Worm (Caenorhabditis elegans) whole organism, mixed stage, embryonic: ENCODE results near the gene daf-22.

Experiments used
- M03D4.4 ChIP-seq: sonication (generic microtip); optimal IDR thresholded peaks from 2 replicates; lab custom pipeline; 2017; ENCODE audit warnings: mild to moderate bottlenecking, missing genetic modification characterization, missing compliant biosample characterization
- bed-3 ChIP-seq: fragments of 200-800 bp; sonication (Bioruptor generic); optimal IDR thresholded peaks from 3 replicates; lab custom pipeline; 2018; ENCODE audit warnings: mild to moderate bottlenecking, missing genetic modification characterization, moderate library complexity, missing compliant biosample characterization
- ceh-39 ChIP-seq: fragments of 150-350 bp; optimal IDR thresholded peaks from 2 replicates; lab custom pipeline; 2014; ENCODE audit warnings: missing biosample characterization, missing genetic modification characterization
- ceh-43 ChIP-seq: fragments of 200-800 bp; sonication (Bioruptor generic); optimal IDR thresholded peaks from 2 replicates; lab custom pipeline; 2018; ENCODE audit warnings: mild to moderate bottlenecking, missing genetic modification characterization, moderate library complexity, missing compliant biosample characterization
- ceh-83 ChIP-seq: fragments of 200-800 bp; sonication (Bioruptor generic); optimal IDR thresholded peaks from 2 replicates; lab custom pipeline; 2018; ENCODE audit warnings: mild to moderate bottlenecking, missing genetic modification characterization, missing compliant biosample characterization
- ces-1 ChIP-seq: fragments of 150-350 bp; optimal IDR thresholded peaks from 2 replicates; lab custom pipeline; 2014; ENCODE audit warnings: missing biosample characterization, missing genetic modification reagents, missing genetic modification characterization
- cnd-1 ChIP-seq: fragments of 200-800 bp; sonication (Bioruptor generic); optimal IDR thresholded peaks from 2 replicates; lab custom pipeline; 2018; ENCODE audit warnings: mild to moderate bottlenecking, missing genetic modification characterization, missing compliant biosample characterization
- drap-1 ChIP-seq: fragments of 200-800 bp; sonication (Bioruptor generic); optimal IDR thresholded peaks from 3 replicates; lab custom pipeline; 2018; ENCODE audit warnings: mild to moderate bottlenecking, missing genetic modification characterization, missing compliant biosample characterization
- elt-1 ChIP-seq: sonication (generic microtip); optimal IDR thresholded peaks from 2 replicates; lab custom pipeline; 2017; ENCODE audit warnings: missing genetic modification characterization, mild to moderate bottlenecking, missing compliant biosample characterization, antibody characterized with exemption, moderate library complexity, borderline replicate concordance; ENCODE audit not compliant: insufficient read depth
- flh-1 ChIP-seq: fragments of 200-800 bp; sonication (Bioruptor generic); optimal IDR thresholded peaks from 2 replicates; lab custom pipeline; 2018; ENCODE audit warnings: mild to moderate bottlenecking, missing genetic modification characterization, moderate library complexity, missing compliant biosample characterization
- ham-2 ChIP-seq: fragments of 200-800 bp; sonication (Bioruptor generic); optimal IDR thresholded peaks from 2 replicates; lab custom pipeline; 2018; ENCODE audit warnings: mild to moderate bottlenecking, missing genetic modification characterization, missing compliant biosample characterization
- hlh-1 ChIP-seq: fragments of 150-350 bp; optimal IDR thresholded peaks from 2 replicates; lab custom pipeline; 2014; ENCODE audit warnings: missing biosample characterization, missing genetic modification reagents, missing genetic modification characterization
- lin-13 ChIP-seq: fragments of 150-350 bp; optimal IDR thresholded peaks from 2 replicates; lab custom pipeline; 2014; ENCODE audit warnings: missing biosample characterization, missing genetic modification characterization
- lin-32 ChIP-seq: fragments of 200-800 bp; sonication (Bioruptor generic); optimal IDR thresholded peaks from 2 replicates; lab custom pipeline; 2018; ENCODE audit warnings: mild to moderate bottlenecking, missing genetic modification characterization, missing compliant biosample characterization
- lsy-2 ChIP-seq: fragments of 150-350 bp; optimal IDR thresholded peaks from 2 replicates; lab custom pipeline; 2014; ENCODE audit warnings: missing biosample characterization, missing genetic modification characterization
- mab-5 ChIP-seq: fragments of 150-350 bp; optimal IDR thresholded peaks from 2 replicates; lab custom pipeline; 2014; ENCODE audit warnings: missing biosample characterization, missing genetic modification characterization
- mep-1 ChIP-seq: fragments of 150-350 bp; optimal IDR thresholded peaks from 2 replicates; lab custom pipeline; 2017; ENCODE audit warnings: missing biosample characterization, missing genetic modification reagents, missing genetic modification characterization, inconsistent platforms
- mls-2 ChIP-seq: sonication (generic microtip); optimal IDR thresholded peaks from 2 replicates; lab custom pipeline; 2016; ENCODE audit warnings: mild to moderate bottlenecking, missing genetic modification characterization, moderate library complexity, missing compliant biosample characterization
- nhr-12 ChIP-seq: fragments of 150-350 bp; optimal IDR thresholded peaks from 2 replicates; lab custom pipeline; 2014; ENCODE audit warnings: missing biosample characterization, missing genetic modification characterization
- nhr-2 ChIP-seq: fragments of 150-350 bp; optimal IDR thresholded peaks from 2 replicates; lab custom pipeline; 2014; ENCODE audit warnings: missing biosample characterization, missing genetic modification characterization
- nhr-237 ChIP-seq: fragments of 150-350 bp; optimal IDR thresholded peaks from 2 replicates; lab custom pipeline; 2014; ENCODE audit warnings: missing biosample characterization, missing genetic modification characterization
- nhr-28 ChIP-seq: fragments of 150-350 bp; optimal IDR thresholded peaks from 2 replicates; lab custom pipeline; 2014; ENCODE audit warnings: missing biosample characterization, missing genetic modification characterization
- nhr-76 ChIP-seq: sonication (generic microtip); optimal IDR thresholded peaks from 2 replicates; lab custom pipeline; 2017; ENCODE audit warnings: missing biosample characterization, missing genetic modification characterization
- pha-4 ChIP-seq: fragments of 150-350 bp; optimal IDR thresholded peaks from 2 replicates; lab custom pipeline; 2018; ENCODE audit warnings: missing biosample characterization, missing genetic modification reagents, missing genetic modification characterization
- sem-2 ChIP-seq: fragments of 200-800 bp; sonication (Bioruptor generic); optimal IDR thresholded peaks from 2 replicates; lab custom pipeline; 2018; ENCODE audit warnings: mild to moderate bottlenecking, missing genetic modification characterization, missing compliant biosample characterization
- snpc-4 ChIP-seq: fragments of 150-350 bp; optimal IDR thresholded peaks from 2 replicates; lab custom pipeline; 2014; ENCODE audit warnings: missing biosample characterization, missing genetic modification characterization
- sptf-1 ChIP-seq: sonication (generic microtip); optimal IDR thresholded peaks from 2 replicates; lab custom pipeline; 2017; ENCODE audit warnings: mild to moderate bottlenecking, missing genetic modification characterization, moderate library complexity, missing compliant biosample characterization
- tbx-8 ChIP-seq: fragments of 200-800 bp; sonication (Bioruptor generic); optimal IDR thresholded peaks from 2 replicates; lab custom pipeline; 2018; ENCODE audit warnings: mild to moderate bottlenecking, missing genetic modification characterization, moderate library complexity, missing compliant biosample characterization
- unc-120 ChIP-seq: sonication (generic microtip); optimal IDR thresholded peaks from 2 replicates; lab custom pipeline; 2017; ENCODE audit warnings: missing genetic modification characterization, missing compliant biosample characterization; ENCODE audit not compliant: poor library complexity, severe bottlenecking
- unc-39 ChIP-seq: fragments of 150-350 bp; optimal IDR thresholded peaks from 2 replicates; lab custom pipeline; 2014; ENCODE audit warnings: missing biosample characterization, missing genetic modification characterization
- ztf-11 ChIP-seq: fragments of 150-350 bp; optimal IDR thresholded peaks from 2 replicates; lab custom pipeline; 2014; ENCODE audit warnings: missing biosample characterization, missing genetic modification characterization

The daf-22 gene

ce11 chrII:12410107-12410506 is 15.4 kb downstream of the daf-22 start, which contains the start of gene F57G9.3:
Gene F57G9.3, minus strand, starts transcription at chrII:12410207.
- TF ChIP-seq bed-3 (GFP tag; lab: Kevin White, UChicago) (no peak), nhr-2 (no peak), nhr-28 (tag; lab: Kevin White, UChicago) (no peak), lsy-2 (no peak)
- TF ChIP-seq, all 35 proteins: peak for 0

- TF ChIP-seq hlh-1 (tag; lab: Kevin White, UChicago), result no peak
- no peak for TF ChIP-seq M03D4.4 (tag; lab: Kevin White, UChicago)
Measured at ce11 chrII:12408717-12409116, 16.8 kb downstream of the daf-22 start, which contains the start of gene sre-31. Gene sre-31, minus strand, starts transcription at chrII:12408817.

- TF ChIP-seq M03D4.4 (tag; lab: Kevin White, UChicago), result no peak
- TF ChIP-seq sem-2 (GFP tag; lab: Kevin White, UChicago), result no peak
- TF ChIP-seq, all 35 proteins: peak for 0
Measured at ce11 chrII:12406394-12406793, 19.1 kb downstream of the daf-22 start, which contains the start of gene sre-30. Gene sre-30, minus strand, starts transcription at chrII:12406494.

ce11 chrII:12401791-12402190 is 23.7 kb downstream of the daf-22 start, which contains the start of gene sre-29:
Gene sre-29, minus strand, starts transcription at chrII:12401891.
- no peak for TF ChIP-seq snpc-4 (tag; lab: Kevin White, UChicago)

- no peak for TF ChIP-seq sem-2 (GFP tag; lab: Kevin White, UChicago)
- no peak for TF ChIP-seq nhr-12 (tag; lab: Kevin White, UChicago)
- no peak for TF ChIP-seq nhr-237 (tag; lab: Kevin White, UChicago)
- TF ChIP-seq mab-5 (tag; lab: Kevin White, UChicago), result no peak
- no peak for TF ChIP-seq flh-1 (GFP tag; lab: Kevin White, UChicago)
- no peak for TF ChIP-seq drap-1 (GFP tag; lab: Kevin White, UChicago)
- no peak for TF ChIP-seq nhr-76 (tag; lab: Kevin White, UChicago)
- TF ChIP-seq unc-120 (tag; lab: Kevin White, UChicago), result no peak
- TF ChIP-seq elt-1 (tag; lab: Kevin White, UChicago), result no peak
- no peak for TF ChIP-seq ceh-83
- TF ChIP-seq unc-39 (tag; lab: Kevin White, UChicago), result no peak
- TF ChIP-seq ceh-39 (tag; lab: Kevin White, UChicago), result no peak
- TF ChIP-seq M03D4.4 (tag; lab: Kevin White, UChicago), result no peak
- TF ChIP-seq mep-1 (tag; lab: Kevin White, UChicago), result no peak
- TF ChIP-seq lin-13 (tag; lab: Kevin White, UChicago), result no peak
- TF ChIP-seq lin-32 (GFP tag; lab: Kevin White, UChicago), result no peak
- no peak for TF ChIP-seq pha-4
- no peak for TF ChIP-seq sptf-1 (tag; lab: Kevin White, UChicago)
- TF ChIP-seq cnd-1 (tag; lab: Kevin White, UChicago), result no peak
Measured at ce11 chrII:12397656-12398055, 27.8 kb downstream of the daf-22 start, which contains the start of gene F57G9.7. Gene F57G9.7, minus strand, starts transcription at chrII:12397756.

ce11 chrII:12394138-12394537 is 31.4 kb downstream of the daf-22 start:
- TF ChIP-seq mls-2, result no peak
- no peak for TF ChIP-seq flh-1 (GFP tag; lab: Kevin White, UChicago)
- TF ChIP-seq nhr-28 (tag; lab: Kevin White, UChicago), result no peak
- TF ChIP-seq mab-5 (tag; lab: Kevin White, UChicago), result no peak
- TF ChIP-seq ceh-43, result no peak
- no peak for TF ChIP-seq sptf-1 (tag; lab: Kevin White, UChicago)
- no peak for TF ChIP-seq ceh-83
- TF ChIP-seq ztf-11 (tag; lab: Kevin White, UChicago), result no peak
- TF ChIP-seq ces-1, result no peak
- no peak for TF ChIP-seq drap-1 (GFP tag; lab: Kevin White, UChicago)
- TF ChIP-seq nhr-76 (tag; lab: Kevin White, UChicago), result no peak
- TF ChIP-seq ham-2 (GFP tag; lab: Kevin White, UChicago), result no peak
- no peak for TF ChIP-seq tbx-8 (GFP tag; lab: Kevin White, UChicago)
- TF ChIP-seq hlh-1 (tag; lab: Kevin White, UChicago), result no peak
- TF ChIP-seq nhr-2, result no peak
